Worm (Caenorhabditis elegans): ENCODE measurements around the gene Y17D7B.10.

DNA sequence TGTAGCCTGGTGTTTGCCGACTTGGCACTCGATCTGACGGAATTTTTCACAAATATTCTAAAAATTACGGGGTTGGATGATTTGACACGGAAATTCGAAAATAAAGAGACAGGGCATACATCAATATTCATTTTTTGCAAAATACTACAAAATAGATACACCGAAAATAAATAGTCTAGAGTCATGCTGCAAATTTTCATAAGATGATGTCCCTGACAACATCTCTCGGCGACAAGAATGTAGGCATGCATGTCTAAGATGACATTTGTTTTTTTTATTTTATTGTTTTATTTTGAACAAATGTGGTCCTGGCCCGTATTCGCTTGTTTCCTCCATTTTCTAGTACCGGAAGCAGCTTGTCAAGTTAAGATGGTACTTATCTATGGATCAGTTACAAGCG lies 12.1 kb upstream of the Y17D7B.10 start, which contains the start of gene clec-256:
- TF ChIP-seq fkh-10 (GFP tag; optimal IDR thresholded peaks at IDR 0.05) (no peak), ceh-19 (GFP tag; optimal IDR thresholded peaks at IDR 0.05) (no peak), tbx-2 (tag; optimal IDR thresholded peaks at IDR 0.05) (no peak), lin-11 (tag; optimal IDR thresholded peaks at IDR 0.05) (no peak), ceh-14 (tag; optimal IDR thresholded peaks at IDR 0.05) (no peak), pha-4 (tag; optimal IDR thresholded peaks at IDR 0.05) (no peak), hlh-8 (tag; optimal IDR thresholded peaks at IDR 0.05) (no peak)
